Worm (Caenorhabditis elegans) whole organism, early embryonic: Measurements from ENCODE around the gene ZK721.4.

Source experiments
- B0310.2 ChIP-seq: sonication (generic microtip); optimal IDR thresholded peaks from 2 replicates; lab custom pipeline; 2016; ENCODE audit warnings: mild to moderate bottlenecking, missing genetic modification characterization, missing compliant biosample characterization
- F13C5.2 ChIP-seq: sonication (generic microtip); optimal IDR thresholded peaks from 2 replicates; lab custom pipeline; 2017; ENCODE audit warnings: mild to moderate bottlenecking, missing genetic modification characterization, inconsistent platforms, missing compliant biosample characterization
- aly-1 ChIP-seq: sonication (generic microtip); optimal IDR thresholded peaks from 2 replicates; lab custom pipeline; 2016; ENCODE audit warnings: missing genetic modification characterization, missing compliant biosample characterization
- ama-1 ChIP-seq: fragments of 150-350 bp; optimal IDR thresholded peaks from 2 replicates; lab custom pipeline; 2014
- ceh-13 ChIP-seq: fragments of 200-800 bp; sonication (Bioruptor generic); optimal IDR thresholded peaks from 2 replicates; lab custom pipeline; 2018; ENCODE audit warnings: mild to moderate bottlenecking, missing genetic modification characterization, missing compliant biosample characterization
- ceh-36 ChIP-seq: sonication (generic microtip); optimal IDR thresholded peaks from 2 replicates; lab custom pipeline; 2016; ENCODE audit warnings: missing genetic modification characterization, inconsistent platforms, missing compliant biosample characterization
- ets-7 ChIP-seq: sonication (generic microtip); optimal IDR thresholded peaks from 2 replicates; lab custom pipeline; 2016; ENCODE audit warnings: missing genotype, missing genetic modification characterization, missing compliant biosample characterization
- flt-1 ChIP-seq: fragments of 200-800 bp; sonication (Bioruptor generic); IDR thresholded peaks from 2 replicates; pipeline ENCODE4 v1.3.6; 2022; ENCODE audit warnings: missing genetic modification characterization, missing compliant biosample characterization
- hmbx-1 ChIP-seq: sonication (generic microtip); optimal IDR thresholded peaks from 2 replicates; lab custom pipeline; 2016; ENCODE audit warnings: mild to moderate bottlenecking, missing genetic modification characterization, missing compliant biosample characterization
- hmg-4 ChIP-seq: fragments of 200-800 bp; sonication (Bioruptor generic); optimal IDR thresholded peaks from 2 replicates; lab custom pipeline; 2018; ENCODE audit warnings: mild to moderate bottlenecking, missing genetic modification characterization, missing compliant biosample characterization
- hnd-1 ChIP-seq: sonication (generic microtip); optimal IDR thresholded peaks from 2 replicates; lab custom pipeline; 2016; ENCODE audit warnings: missing genetic modification characterization, missing compliant biosample characterization
- pes-1 ChIP-seq: fragments of 200-800 bp; sonication (Bioruptor generic); IDR thresholded peaks from 2 replicates; pipeline ENCODE4 v1.3.6; 2022; ENCODE audit warnings: missing genetic modification reagents, missing genetic modification characterization, missing compliant biosample characterization
- scrt-1 ChIP-seq: fragments of 200-800 bp; sonication (Bioruptor generic); IDR thresholded peaks from 2 replicates; pipeline ENCODE4 v1.3.6; 2022; ENCODE audit warnings: missing genetic modification characterization, missing compliant biosample characterization
- sea-1 ChIP-seq: fragments of 200-800 bp; sonication (Bioruptor generic); conservative IDR thresholded peaks from 2 replicates; pipeline ENCODE4 v1.3.6; 2022; ENCODE audit warnings: missing genetic modification characterization, missing compliant biosample characterization
- tbx-11 ChIP-seq: fragments of 200-800 bp; sonication (Bioruptor generic); IDR thresholded peaks from 2 replicates; pipeline ENCODE4 v1.3.6; 2022; ENCODE audit warnings: missing genetic modification characterization, missing compliant biosample characterization
- tbx-37 ChIP-seq: fragments of 200-800 bp; sonication (Bioruptor generic); conservative IDR thresholded peaks from 2 replicates; pipeline ENCODE4 v1.3.6; 2022; ENCODE audit warnings: missing genetic modification reagents, missing genetic modification characterization, missing compliant biosample characterization
- tra-4 ChIP-seq: sonication (generic microtip); optimal IDR thresholded peaks from 2 replicates; lab custom pipeline; 2017; ENCODE audit warnings: missing genetic modification characterization, missing compliant biosample characterization

The ZK721.4 gene

ce11 chrX:8796699-8797282 is 18.1 kb downstream of the ZK721.4 start, which contains the start of gene R04E5.7:
R04E5.7 (minus strand) TSS chrX:8797262.
- TF ChIP-seq hmg-4 (GFP tag; lab: Kevin White, UChicago) (no peak), pes-1 (peak; percentile 72), scrt-1 (GFP tag; lab: Robert Waterston, UW) (no peak), sea-1 (GFP tag; lab: Robert Waterston, UW) (0 out of 2 replicates have a peak, but pooled peaks have one; percentile 27), B0310.2 (tag; lab: Kevin White, UChicago) (no peak)

DNA sequence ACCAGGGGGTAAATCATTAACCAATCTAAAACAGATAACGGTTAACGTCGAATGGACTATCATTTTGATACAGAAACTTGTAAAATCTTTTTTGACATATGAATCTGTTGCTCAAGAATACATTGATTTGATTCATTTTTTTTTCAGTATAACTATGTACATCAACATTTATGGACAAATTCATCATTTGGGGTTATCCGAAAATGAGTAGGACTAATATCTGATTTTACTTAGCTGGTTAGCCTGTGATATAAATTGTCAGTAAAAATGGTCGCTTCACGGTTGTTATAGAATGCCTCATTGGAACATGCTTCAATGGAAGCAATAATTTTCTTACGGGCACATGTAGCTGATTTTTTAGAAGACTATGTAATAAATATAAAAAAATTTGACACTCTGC is 19.0 kb downstream of the ZK721.4 start:
- TF ChIP-seq B0310.2 (tag; lab: Kevin White, UChicago) (no peak), scrt-1 (GFP tag; lab: Robert Waterston, UW) (no peak), ets-7 (tag; lab: Kevin White, UChicago) (no peak), ceh-13 (no peak), tra-4 (no peak)

DNA sequence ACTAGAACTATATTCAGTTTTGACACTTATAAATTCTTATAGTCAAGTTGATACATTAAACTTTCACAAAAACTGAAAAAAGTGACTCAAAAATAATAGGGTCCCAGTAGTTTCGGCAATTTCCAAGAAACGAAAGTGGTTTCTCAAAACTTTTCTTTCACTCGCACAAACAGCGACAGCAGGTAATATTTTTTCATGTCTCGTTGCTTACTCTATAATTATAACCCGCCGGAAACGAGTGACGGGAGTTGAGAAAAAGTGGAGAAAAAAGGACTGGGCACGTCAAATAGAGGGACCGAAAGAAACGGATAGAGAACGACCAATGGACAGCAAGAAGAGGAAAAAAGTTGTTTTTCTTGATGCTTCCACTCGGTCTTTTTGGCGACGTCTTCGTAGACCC is 21.3 kb downstream of the ZK721.4 start:
- TF ChIP-seq ama-1 (lab: Kevin White, UChicago) (no peak), B0310.2 (tag; lab: Kevin White, UChicago) (no peak), aly-1 (no peak), hmg-4 (GFP tag; lab: Kevin White, UChicago) (no peak), scrt-1 (GFP tag; lab: Robert Waterston, UW) (no peak), tbx-37 (GFP tag; lab: Robert Waterston, UW) (no peak), ets-7 (tag; lab: Kevin White, UChicago) (no peak), flt-1 (GFP tag; lab: Robert Waterston, UW) (no peak), pes-1 (no peak), tbx-11 (GFP tag; lab: Robert Waterston, UW) (no peak), hnd-1 (no peak), hmbx-1 (tag; lab: Kevin White, UChicago) (no peak), sea-1 (GFP tag; lab: Robert Waterston, UW) (no peak), F13C5.2 (tag; lab: Kevin White, UChicago) (no peak)

DNA sequence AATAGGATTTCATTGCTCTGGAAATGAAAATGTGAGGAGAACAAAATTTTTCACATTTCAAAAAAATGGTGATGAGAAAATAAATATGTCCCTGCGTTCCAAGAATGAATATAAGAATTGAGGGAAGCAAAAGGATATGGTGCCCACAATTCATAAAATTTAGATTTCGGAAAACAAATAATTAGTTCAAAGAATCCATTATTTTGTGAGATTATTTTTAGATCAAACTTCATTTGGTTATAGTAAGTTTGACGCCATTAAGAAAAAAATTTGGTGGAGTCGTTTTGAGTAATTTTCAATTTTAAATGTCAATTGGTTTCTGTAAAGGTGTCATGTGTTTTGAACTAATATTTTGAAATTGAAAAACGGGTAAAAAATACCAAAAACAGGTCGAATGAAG is 21.7 kb downstream of the ZK721.4 start:
- TF ChIP-seq scrt-1 (GFP tag; lab: Robert Waterston, UW) (no peak), ceh-13 (no peak), ceh-36 (tag; lab: Kevin White, UChicago) (no peak), tbx-11 (GFP tag; lab: Robert Waterston, UW) (no peak), ama-1 (lab: Kevin White, UChicago) (no peak), hmbx-1 (tag; lab: Kevin White, UChicago) (no peak), B0310.2 (tag; lab: Kevin White, UChicago) (no peak), tbx-37 (GFP tag; lab: Robert Waterston, UW) (no peak), hmg-4 (GFP tag; lab: Kevin White, UChicago) (no peak), hnd-1 (no peak), sea-1 (GFP tag; lab: Robert Waterston, UW) (no peak), F13C5.2 (tag; lab: Kevin White, UChicago) (no peak)

ce11 chrX:8800983-8801382 is 22.3 kb downstream of the ZK721.4 start:
- TF ChIP-seq hmbx-1 (tag; lab: Kevin White, UChicago) (no peak), pes-1 (no peak), scrt-1 (GFP tag; lab: Robert Waterston, UW) (no peak), hmg-4 (GFP tag; lab: Kevin White, UChicago) (no peak), hnd-1 (no peak), sea-1 (GFP tag; lab: Robert Waterston, UW) (no peak), aly-1 (no peak), tra-4 (no peak), flt-1 (GFP tag; lab: Robert Waterston, UW) (no peak), B0310.2 (tag; lab: Kevin White, UChicago) (no peak)

ce11 chrX:8805475-8805874 is 26.8 kb downstream of the ZK721.4 start:
- TF ChIP-seq hmbx-1 (tag; lab: Kevin White, UChicago): no peak
- TF ChIP-seq hmg-4 (GFP tag; lab: Kevin White, UChicago): peak; percentile 30
- no peak for TF ChIP-seq flt-1 (GFP tag; lab: Robert Waterston, UW)
- TF ChIP-seq scrt-1 (GFP tag; lab: Robert Waterston, UW): no peak
- no peak for TF ChIP-seq B0310.2 (tag; lab: Kevin White, UChicago)
- TF ChIP-seq pes-1: no peak
- TF ChIP-seq aly-1: no peak
- no peak for TF ChIP-seq ceh-36 (tag; lab: Kevin White, UChicago)

ce11 chrX:8806070-8806799 is 27.6 kb downstream of the ZK721.4 start, which contains the start of gene R04E5.8:
R04E5.8 (minus strand) TSS chrX:8806120.
- TF ChIP-seq ceh-13 (no peak), hmg-4 (GFP tag; lab: Kevin White, UChicago) (peak; percentile 33), tra-4 (no peak), sea-1 (GFP tag; lab: Robert Waterston, UW) (no peak), pes-1 (no peak), ceh-36 (tag; lab: Kevin White, UChicago) (no peak), flt-1 (GFP tag; lab: Robert Waterston, UW) (no peak), B0310.2 (tag; lab: Kevin White, UChicago) (no peak)

DNA sequence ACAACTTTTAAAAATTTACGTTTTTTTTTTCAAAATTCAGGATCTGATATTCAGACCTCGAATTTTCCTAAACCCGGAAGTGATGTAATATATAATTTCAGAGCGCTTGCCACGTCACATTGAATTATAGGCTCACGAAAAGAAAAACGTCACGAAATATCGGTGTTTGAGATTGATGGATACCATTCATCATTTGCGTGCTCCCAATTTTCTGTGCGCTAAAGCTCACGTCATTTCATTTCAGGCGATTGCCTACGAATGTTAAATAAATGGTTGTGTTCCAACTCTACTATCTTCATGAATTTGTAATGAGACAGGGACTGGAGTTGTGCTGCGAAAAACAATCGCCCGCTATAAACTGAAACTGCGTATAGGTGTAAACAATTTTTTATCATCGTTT is 30.1 kb downstream of the ZK721.4 start:
- TF ChIP-seq ceh-36 (tag; lab: Kevin White, UChicago): no peak
- TF ChIP-seq hnd-1: no peak
- TF ChIP-seq aly-1: no peak
- no peak for TF ChIP-seq flt-1 (GFP tag; lab: Robert Waterston, UW)
- no peak for TF ChIP-seq scrt-1 (GFP tag; lab: Robert Waterston, UW)
- TF ChIP-seq pes-1: no peak
- no peak for TF ChIP-seq tbx-11 (GFP tag; lab: Robert Waterston, UW)
- TF ChIP-seq B0310.2 (tag; lab: Kevin White, UChicago): no peak
- no peak for TF ChIP-seq ama-1 (lab: Kevin White, UChicago)
- TF ChIP-seq F13C5.2 (tag; lab: Kevin White, UChicago): no peak
- TF ChIP-seq tbx-37 (GFP tag; lab: Robert Waterston, UW): no peak
- no peak for TF ChIP-seq ceh-13
- no peak for TF ChIP-seq hmbx-1 (tag; lab: Kevin White, UChicago)
